Fruit fly (Drosophila melanogaster) whole organism, prepupa: ENCODE results near the gene CG32344.

Source experiments
- CG11762 ChIP-seq: fragments of 200-800 bp; sonication (Bioruptor generic); optimal IDR thresholded peaks from 3 replicates; lab custom pipeline; 2016; ENCODE audit warnings: missing biosample characterization, missing genetic modification characterization; ENCODE audit not compliant: insufficient read depth
- CG15336 ChIP-seq: fragments of 200-800 bp; sonication (Bioruptor generic); IDR thresholded peaks from 2 replicates; pipeline ENCODE4 v1.3.6; 2022; ENCODE audit warnings: missing biosample characterization, missing genetic modification characterization
- CG1621 ChIP-seq: fragments of 200-800 bp; sonication (Bioruptor generic); optimal IDR thresholded peaks from 3 replicates; lab custom pipeline; 2018; ENCODE audit warnings: missing biosample characterization, mild to moderate bottlenecking, missing genetic modification characterization
- CG16779 ChIP-seq: fragments of 200-800 bp; sonication (Bioruptor generic); optimal IDR thresholded peaks from 3 replicates; lab custom pipeline; 2017; ENCODE audit warnings: missing biosample characterization, mild to moderate bottlenecking, missing genetic modification characterization
- CG3032 ChIP-seq: fragments of 200-800 bp; optimal IDR thresholded peaks from 2 replicates; lab custom pipeline; 2019; ENCODE audit warnings: missing biosample characterization, mild to moderate bottlenecking, missing genetic modification characterization, moderate library complexity
- CG31627 ChIP-seq: fragments of 200-800 bp; sonication (Bioruptor generic); optimal IDR thresholded peaks from 3 replicates; lab custom pipeline; 2016; ENCODE audit warnings: missing biosample characterization, missing genetic modification characterization
- CG32006 ChIP-seq: fragments of 200-800 bp; sonication (Bioruptor generic); optimal IDR thresholded peaks from 3 replicates; lab custom pipeline; 2017; ENCODE audit warnings: missing biosample characterization, mild to moderate bottlenecking, missing genetic modification characterization
- CG6276 ChIP-seq: fragments of 200-800 bp; sonication (Bioruptor generic); optimal IDR thresholded peaks from 2 replicates; lab custom pipeline; 2017; ENCODE audit warnings: missing biosample characterization, mild to moderate bottlenecking, missing genetic modification characterization
- CG6808 ChIP-seq: fragments of 200-800 bp; sonication (Bioruptor generic); optimal IDR thresholded peaks from 3 replicates; lab custom pipeline; 2017; ENCODE audit warnings: missing biosample characterization, missing genetic modification characterization, mild to moderate bottlenecking, moderate library complexity, missing genetic modification reagents
- CG6854 ChIP-seq: fragments of 200-800 bp; sonication (Bioruptor generic); optimal IDR thresholded peaks from 2 replicates; lab custom pipeline; 2017; ENCODE audit warnings: missing biosample characterization, mild to moderate bottlenecking, missing genetic modification characterization
- CG7368 ChIP-seq: fragments of 200-800 bp; sonication (Bioruptor generic); optimal IDR thresholded peaks from 3 replicates; lab custom pipeline; 2016; ENCODE audit warnings: missing biosample characterization, missing genetic modification characterization
- CG8119 ChIP-seq: fragments of 200-800 bp; sonication (Bioruptor generic); IDR thresholded peaks from 3 replicates; pipeline ENCODE4 v1.3.6; 2022; ENCODE audit warnings: missing biosample characterization, missing genetic modification characterization
- CG8632 ChIP-seq: fragments of 200-800 bp; sonication (Bioruptor generic); optimal IDR thresholded peaks from 3 replicates; lab custom pipeline; 2016; ENCODE audit warnings: missing biosample characterization, missing genetic modification characterization
- Eip75B ChIP-seq: fragments of 200-800 bp; sonication (Bioruptor generic); optimal IDR thresholded peaks from 3 replicates; lab custom pipeline; 2016; ENCODE audit warnings: missing biosample characterization, missing genetic modification characterization
- Eip78C ChIP-seq: fragments of 200-800 bp; sonication (Bioruptor generic); peaks from one replicate; lab custom pipeline; 2016; ENCODE audit warnings: missing biosample characterization, missing genetic modification characterization
- Gug ChIP-seq: fragments of 200-800 bp; sonication (Bioruptor generic); IDR thresholded peaks from 2 replicates; pipeline ENCODE4 v1.3.6; 2022; ENCODE audit warnings: missing biosample characterization, missing genetic modification characterization
- Hr38 ChIP-seq: sonication (Bioruptor generic); optimal IDR thresholded peaks from 2 replicates; lab custom pipeline; 2016; ENCODE audit warnings: missing biosample characterization, missing genetic modification characterization
- Lpt ChIP-seq: fragments of 200-800 bp; sonication (Bioruptor generic); optimal IDR thresholded peaks from 3 replicates; lab custom pipeline; 2016; ENCODE audit warnings: missing biosample characterization, missing genetic modification characterization
- OdsH ChIP-seq: fragments of 200-800 bp; sonication (Bioruptor generic); optimal IDR thresholded peaks from 3 replicates; lab custom pipeline; 2016; ENCODE audit warnings: missing biosample characterization, missing genetic modification characterization
- Smox ChIP-seq: fragments of 200-800 bp; sonication (Bioruptor generic); optimal IDR thresholded peaks from 3 replicates; lab custom pipeline; 2016; ENCODE audit warnings: missing biosample characterization, missing genetic modification characterization
- Sox14 ChIP-seq: fragments of 200-800 bp; sonication (Bioruptor generic); optimal IDR thresholded peaks from 3 replicates; lab custom pipeline; 2016; ENCODE audit warnings: missing biosample characterization, missing genetic modification characterization
- Sox15 ChIP-seq: fragments of 200-800 bp; sonication (Bioruptor generic); optimal IDR thresholded peaks from 3 replicates; lab custom pipeline; 2016; ENCODE audit warnings: missing biosample characterization, missing genetic modification characterization
- achi ChIP-seq: fragments of 200-800 bp; sonication (Bioruptor generic); optimal IDR thresholded peaks from 3 replicates; lab custom pipeline; 2016; ENCODE audit warnings: missing biosample characterization, missing genetic modification characterization
- acj6 ChIP-seq: fragments of 200-800 bp; sonication (Bioruptor generic); optimal IDR thresholded peaks from 3 replicates; lab custom pipeline; 2016; ENCODE audit warnings: missing biosample characterization, missing genetic modification characterization
- cyc ChIP-seq: fragments of 200-800 bp; sonication (Bioruptor generic); optimal IDR thresholded peaks from 3 replicates; lab custom pipeline; 2016; ENCODE audit warnings: missing biosample characterization, missing genetic modification characterization
- dac ChIP-seq: fragments of 200-800 bp; sonication (Bioruptor generic); optimal IDR thresholded peaks from 2 replicates; lab custom pipeline; 2017; ENCODE audit warnings: missing biosample characterization, mild to moderate bottlenecking, missing genetic modification characterization
- dsx ChIP-seq: fragments of 200-800 bp; optimal IDR thresholded peaks from 3 replicates; lab custom pipeline; 2019; ENCODE audit warnings: missing biosample characterization, mild to moderate bottlenecking, missing genetic modification characterization, moderate library complexity; ENCODE audit not compliant: poor library complexity, severe bottlenecking
- esn ChIP-seq: fragments of 200-800 bp; sonication (Bioruptor generic); optimal IDR thresholded peaks from 2 replicates; lab custom pipeline; 2016; ENCODE audit warnings: missing biosample characterization, mild to moderate bottlenecking, missing genetic modification characterization, moderate library complexity
- fd59A ChIP-seq: fragments of 200-800 bp; sonication (Bioruptor generic); optimal IDR thresholded peaks from 2 replicates; lab custom pipeline; 2017; ENCODE audit warnings: missing biosample characterization, mild to moderate bottlenecking, missing genetic modification characterization, missing genetic modification reagents
- fd85E ChIP-seq: fragments of 200-800 bp; sonication (Bioruptor generic); optimal IDR thresholded peaks from 3 replicates; lab custom pipeline; 2016; ENCODE audit warnings: missing biosample characterization, missing genetic modification characterization
- fkh ChIP-seq: fragments of 200-800 bp; sonication (Bioruptor generic); optimal IDR thresholded peaks from 3 replicates; lab custom pipeline; 2017; ENCODE audit warnings: missing biosample characterization, mild to moderate bottlenecking, missing genetic modification characterization, moderate library complexity
- lz ChIP-seq: fragments of 200-800 bp; sonication (Bioruptor generic); optimal IDR thresholded peaks from 3 replicates; lab custom pipeline; 2016; ENCODE audit warnings: missing biosample characterization, missing genetic modification characterization
- ss ChIP-seq, 2 experiments: fragments of 200-800 bp; sonication (Bioruptor generic); optimal IDR thresholded peaks; 2 replicates in 1 of 2; 3 replicates in 1 of 2; lab custom pipeline; 2017 to 2018; ENCODE audit warnings: mild to moderate bottlenecking in 2 of 2, missing biosample characterization in 2 of 2, missing genetic modification characterization in 2 of 2, moderate library complexity in 1 of 2
- vri ChIP-seq: fragments of 200-800 bp; sonication (Bioruptor generic); optimal IDR thresholded peaks from 3 replicates; lab custom pipeline; 2016; ENCODE audit warnings: missing biosample characterization, mild to moderate bottlenecking, missing genetic modification characterization

Gene CG32344

dm6 chr3L:324486-324885, at the start of gene CG32344:
TSS of gene CG32344 (minus strand) at chr3L:324720.
- TF ChIP-seq Eip78C (GFP tag; lab: Kevin White, UChicago) (peak; percentile 60), CG3032 (tag; lab: Kevin White, UChicago) (peak; percentile 7), CG8632 (no peak)

- TF ChIP-seq ss (GFP tag; optimal IDR thresholded peaks at IDR 0.05; lab: Kevin White, UChicago) (no peak), Eip75B (GFP tag; lab: Kevin White, UChicago) (no peak), achi (GFP tag; lab: Kevin White, UChicago) (no peak), CG8632 (no peak), dsx (GFP tag; lab: Kevin White, UChicago) (no peak), CG11762 (GFP tag; lab: Kevin White, UChicago) (no peak), CG6808 (GFP tag; lab: Kevin White, UChicago) (no peak), fd59A (GFP tag; lab: Kevin White, UChicago) (no peak), Gug (GFP tag; lab: Robert Waterston, UW) (no peak), CG8119 (GFP tag; lab: Robert Waterston, UW) (no peak), Lpt (GFP tag; lab: Kevin White, UChicago) (no peak), acj6 (GFP tag; lab: Kevin White, UChicago) (no peak), OdsH (GFP tag; lab: Kevin White, UChicago) (no peak), Sox14 (GFP tag; lab: Kevin White, UChicago) (no peak), Sox15 (GFP tag; lab: Kevin White, UChicago) (no peak), Hr38 (GFP tag; lab: Kevin White, UChicago) (no peak), vri (GFP tag; lab: Kevin White, UChicago) (no peak), CG7368 (no peak), CG1621 (no peak)
These were observed 46.7 kb upstream of the CG32344 start for dm6 chr3L:371228-371627.

- TF ChIP-seq cyc (no peak), lz (GFP tag; lab: Kevin White, UChicago) (no peak), esn (GFP tag; lab: Kevin White, UChicago) (no peak), CG3032 (tag; lab: Kevin White, UChicago) (no peak), CG1621 (no peak), CG7368 (no peak), dsx (GFP tag; lab: Kevin White, UChicago) (no peak), Smox (GFP tag; lab: Kevin White, UChicago) (no peak)
These were observed 41.8 kb upstream of the CG32344 start, which contains the start of gene CG13884 for dm6 chr3L:366337-366736. TSS of gene CG13884 (minus strand) at chr3L:366437.

- TF ChIP-seq CG16779 (tag; lab: Kevin White, UChicago) (no peak), fkh (GFP tag; lab: Kevin White, UChicago) (no peak), fd85E (GFP tag; lab: Kevin White, UChicago) (no peak), CG15336 (GFP tag; lab: Robert Waterston, UW) (peak; percentile 33; the same call in 1 of the 2 replicates), Hr38 (GFP tag; lab: Kevin White, UChicago) (no peak), Gug (GFP tag; lab: Robert Waterston, UW) (no peak), lz (GFP tag; lab: Kevin White, UChicago) (peak; percentile 41), CG31627 (peak; percentile 26), CG6276 (GFP tag; lab: Kevin White, UChicago) (no peak)
These were observed 36.7 kb upstream of the CG32344 start, which contains the start of the genes Cdc5 and CG1233 for dm6 chr3L:361201-361600. TSS of gene Cdc5 (minus strand) at chr3L:361383. TSS of gene CG1233 (plus strand) at chr3L:361472.

dm6 chr3L:357681-358080, 33.2 kb upstream of the CG32344 start, which contains the start of gene Roc1b:
TSS of gene Roc1b (plus strand) at chr3L:357981.
- TF ChIP-seq dac (no peak), acj6 (GFP tag; lab: Kevin White, UChicago) (no peak), CG6808 (GFP tag; lab: Kevin White, UChicago) (no peak), CG6854 (GFP tag; lab: Kevin White, UChicago) (no peak), CG32006 (GFP tag; lab: Kevin White, UChicago) (no peak), Hr38 (GFP tag; lab: Kevin White, UChicago) (no peak)
